Fruit fly (Drosophila melanogaster) whole organism, wandering third instar larva: Measurements from ENCODE around the gene nes.

Experiments
- Abd-B ChIP-seq: fragments of >200 bp; optimal IDR thresholded peaks from 2 replicates; lab custom pipeline; 2017; ENCODE audit warnings: missing biosample characterization, missing genetic modification characterization
- CG9705 ChIP-seq: fragments of 200-800 bp; sonication (Bioruptor generic); optimal IDR thresholded peaks from 2 replicates; lab custom pipeline; 2018; ENCODE audit warnings: missing biosample characterization, mild to moderate bottlenecking, missing genetic modification characterization
- GATAd ChIP-seq: sonication (Bioruptor generic); optimal IDR thresholded peaks from 2 replicates; lab custom pipeline; 2016; ENCODE audit warnings: missing biosample characterization, missing genetic modification characterization
- HLH106 ChIP-seq: fragments of 200-800 bp; optimal IDR thresholded peaks from 3 replicates; lab custom pipeline; 2019; ENCODE audit warnings: missing biosample characterization, mild to moderate bottlenecking, missing genetic modification characterization, moderate library complexity
- Hnf4 ChIP-seq: fragments of 200-800 bp; sonication (Bioruptor generic); optimal IDR thresholded peaks from 2 replicates; lab custom pipeline; 2016; ENCODE audit warnings: missing biosample characterization, mild to moderate bottlenecking, missing genetic modification characterization
- Hr78 ChIP-seq: fragments of >200 bp; optimal IDR thresholded peaks from 2 replicates; lab custom pipeline; 2017; ENCODE audit warnings: missing biosample characterization, missing genetic modification characterization
- Hr83 ChIP-seq: fragments of 200-300 bp; sonication (Bioruptor generic); optimal IDR thresholded peaks from 2 replicates; lab custom pipeline; 2016; ENCODE audit warnings: missing biosample characterization, mild to moderate bottlenecking, missing genetic modification characterization, moderate library complexity; ENCODE audit not compliant: poor library complexity, severe bottlenecking
- Jra ChIP-seq: sonication (Bioruptor generic); optimal IDR thresholded peaks from 2 replicates; lab custom pipeline; 2016; ENCODE audit warnings: missing biosample characterization, missing genetic modification characterization
- Mio ChIP-seq: sonication (Bioruptor generic); optimal IDR thresholded peaks from 2 replicates; lab custom pipeline; 2016; ENCODE audit warnings: missing biosample characterization, missing genetic modification characterization
- Myc ChIP-seq: fragments of >200 bp; optimal IDR thresholded peaks from 2 replicates; lab custom pipeline; 2017
- N ChIP-seq: fragments of >200 bp; optimal IDR thresholded peaks from 2 replicates; lab custom pipeline; 2018; ENCODE audit warnings: missing biosample characterization, missing external identifiers, missing genetic modification characterization
- OdsH ChIP-seq: fragments of 200-800 bp; sonication (Bioruptor generic); optimal IDR thresholded peaks from 2 replicates; lab custom pipeline; 2016; ENCODE audit warnings: missing biosample characterization, mild to moderate bottlenecking, missing genetic modification characterization
- Rel ChIP-seq, 2 experiments: fragments of 200-800 bp; sonication (Bioruptor generic) in 1 of 2; optimal IDR thresholded peaks; 2 replicates in 1 of 2; 3 replicates in 1 of 2; lab custom pipeline; 2016 to 2019; ENCODE audit warnings: mild to moderate bottlenecking in 2 of 2, missing biosample characterization in 2 of 2, missing genetic modification characterization in 2 of 2, moderate library complexity in 1 of 2
- Sp1 ChIP-seq: fragments of 200-800 bp; sonication (Bioruptor generic); optimal IDR thresholded peaks from 3 replicates; lab custom pipeline; 2019; ENCODE audit warnings: missing biosample characterization, mild to moderate bottlenecking, missing genetic modification characterization, moderate library complexity
- br ChIP-seq: fragments of 200-800 bp; sonication (Bioruptor generic); optimal IDR thresholded peaks from 2 replicates; lab custom pipeline; 2016; ENCODE audit warnings: missing biosample characterization, missing genetic modification characterization
- dmrt93B ChIP-seq: fragments of 200-800 bp; sonication (Bioruptor generic); optimal IDR thresholded peaks from 2 replicates; lab custom pipeline; 2018; ENCODE audit warnings: missing biosample characterization, mild to moderate bottlenecking, missing genetic modification characterization
- dsf ChIP-seq: sonication (Bioruptor generic); optimal IDR thresholded peaks from 2 replicates; lab custom pipeline; 2016; ENCODE audit warnings: missing biosample characterization, missing genetic modification characterization, borderline replicate concordance
- ey ChIP-seq: fragments of 200-800 bp; sonication (Bioruptor generic); optimal IDR thresholded peaks from 2 replicates; lab custom pipeline; 2016; ENCODE audit warnings: missing biosample characterization, missing genetic modification characterization
- foxo ChIP-seq, 2 experiments: fragments of 200-800 bp; sonication (Bioruptor generic); optimal IDR thresholded peaks; 2 replicates in 1 of 2; 3 replicates in 1 of 2; lab custom pipeline; 2016 to 2017; ENCODE audit warnings: missing biosample characterization in 2 of 2, missing genetic modification characterization in 2 of 2
- fru ChIP-seq: fragments of 200-800 bp; sonication (Bioruptor generic); optimal IDR thresholded peaks from 3 replicates; lab custom pipeline; 2016; ENCODE audit warnings: missing biosample characterization, mild to moderate bottlenecking, missing genetic modification characterization
- h ChIP-seq: fragments of 200-800 bp; sonication (Bioruptor generic); optimal IDR thresholded peaks from 3 replicates; lab custom pipeline; 2016; ENCODE audit warnings: missing biosample characterization, mild to moderate bottlenecking, missing genetic modification characterization
- pan ChIP-seq: fragments of >200 bp; optimal IDR thresholded peaks from 2 replicates; lab custom pipeline; 2017
- psq ChIP-seq: fragments of 200-800 bp; sonication (Bioruptor generic); optimal IDR thresholded peaks from 3 replicates; lab custom pipeline; 2017; ENCODE audit warnings: missing biosample characterization, mild to moderate bottlenecking, missing genetic modification characterization, moderate library complexity
- rgr ChIP-seq: fragments of 200-800 bp; sonication (Bioruptor generic); optimal IDR thresholded peaks from 3 replicates; lab custom pipeline; 2016; ENCODE audit warnings: missing biosample characterization, mild to moderate bottlenecking, missing genetic modification characterization
- sage ChIP-seq: fragments of 200-800 bp; sonication (Bioruptor generic); optimal IDR thresholded peaks from 2 replicates; lab custom pipeline; 2016; ENCODE audit warnings: missing biosample characterization, mild to moderate bottlenecking, missing genetic modification characterization
- sv ChIP-seq: fragments of 200-800 bp; sonication (Bioruptor generic); optimal IDR thresholded peaks from 3 replicates; lab custom pipeline; 2016; ENCODE audit warnings: missing biosample characterization, missing genetic modification characterization
- woc ChIP-seq: sonication (Bioruptor generic); optimal IDR thresholded peaks from 2 replicates; lab custom pipeline; 2016; ENCODE audit warnings: missing biosample characterization, mild to moderate bottlenecking, missing genetic modification characterization

Gene nes

dm6 chr3L:19263480-19264140 is 3.1 kb upstream of the nes start, which contains the start of the genes CG42374 and Mettl5:
Gene CG42374 (plus strand): TSS chr3L:19263766.
Gene Mettl5 (plus strand): TSS chr3L:19263766.
- TF ChIP-seq sv: no peak
- TF ChIP-seq fru (GFP tag; lab: Kevin White, UChicago): peak; percentile 24
- peak; percentile 15 for TF ChIP-seq HLH106 (tag; lab: Kevin White, UChicago)
- TF ChIP-seq OdsH (GFP tag; lab: Kevin White, UChicago): peak; percentile 31
- peak; percentile 17 for TF ChIP-seq sage (GFP tag; lab: Kevin White, UChicago)
- TF ChIP-seq Jra: no peak

- TF ChIP-seq br (GFP tag; lab: Kevin White, UChicago): no peak
- no peak for TF ChIP-seq ey
- TF ChIP-seq Sp1 (GFP tag; lab: Kevin White, UChicago): no peak
- TF ChIP-seq dmrt93B: no peak
- TF ChIP-seq psq (GFP tag; lab: Kevin White, UChicago): no peak
Measured at dm6 chr3L:19261720-19262119, 1.2 kb upstream of the nes start.

- no peak for TF ChIP-seq N
- peak; percentile 40 for TF ChIP-seq Myc (lab: Kevin White, UChicago)
- TF ChIP-seq HLH106 (tag; lab: Kevin White, UChicago): peak; percentile 22
- peak; percentile 20 for TF ChIP-seq woc (GFP tag; lab: Kevin White, UChicago)
- TF ChIP-seq, all 38 proteins: peak for 3
Measured at dm6 chr3L:19261213-19261612, 734 bp upstream of the nes start, which contains the start of gene Bet1. Gene Bet1 (plus strand): TSS chr3L:19261394.

- TF ChIP-seq Mio (GFP tag; lab: Kevin White, UChicago) (no peak), Hr78 (GFP tag; lab: Kevin White, UChicago) (no peak), ey (no peak), N (no peak), Hr83 (GFP tag; lab: Kevin White, UChicago) (no peak), Rel (GFP tag; optimal IDR thresholded peaks at IDR 0.05; lab: Kevin White, UChicago) (no peak), Rel (tag; optimal IDR thresholded peaks at IDR 0.05; lab: Kevin White, UChicago) (no peak), dsf (GFP tag; lab: Kevin White, UChicago) (no peak), Myc (lab: Kevin White, UChicago) (no peak), Abd-B (GFP tag; lab: Kevin White, UChicago) (no peak), sv (no peak)
Measured at dm6 chr3L:19258199-19258598, 2.3 kb downstream of the nes start.

- peak in 1 of 2 experiments; percentile 72 for TF ChIP-seq foxo (GFP tag; optimal IDR thresholded peaks at IDR 0.05; lab: Kevin White, UChicago)
- TF ChIP-seq dsf (GFP tag; lab: Kevin White, UChicago): peak; percentile 45
- peak; percentile 54 for TF ChIP-seq psq (GFP tag; lab: Kevin White, UChicago)
- peak; percentile 64 for TF ChIP-seq ey
- peak; percentile 98 for TF ChIP-seq Myc (lab: Kevin White, UChicago)
- peak; percentile 80 for TF ChIP-seq br (GFP tag; lab: Kevin White, UChicago)
- TF ChIP-seq GATAd (GFP tag; lab: Kevin White, UChicago): no peak
- TF ChIP-seq sv: peak; percentile 57
- TF ChIP-seq woc (GFP tag; lab: Kevin White, UChicago): peak; percentile 90
- peak; percentile 30 for TF ChIP-seq Mio (GFP tag; lab: Kevin White, UChicago)
- TF ChIP-seq CG9705 (GFP tag; lab: Kevin White, UChicago): peak; percentile 1
- TF ChIP-seq Hr83 (GFP tag; lab: Kevin White, UChicago): peak; percentile 36
- TF ChIP-seq dmrt93B: no peak
- peak; percentile 74 for TF ChIP-seq Jra
- no peak for TF ChIP-seq Hr78 (GFP tag; lab: Kevin White, UChicago)
- TF ChIP-seq sage (GFP tag; lab: Kevin White, UChicago): no peak
- peak; percentile 78 for TF ChIP-seq h (GFP tag; lab: Kevin White, UChicago)
- peak; percentile 77 for TF ChIP-seq rgr (GFP tag; lab: Kevin White, UChicago)
- peak; percentile 75 for TF ChIP-seq Hnf4 (GFP tag; lab: Kevin White, UChicago)
- TF ChIP-seq HLH106 (tag; lab: Kevin White, UChicago): peak; percentile 62
- TF ChIP-seq OdsH (GFP tag; lab: Kevin White, UChicago): peak; percentile 66
- TF ChIP-seq fru (GFP tag; lab: Kevin White, UChicago): peak; percentile 66
- TF ChIP-seq pan (lab: Kevin White, UChicago): no peak
Measured at dm6 chr3L:19254715-19255428, 5.6 kb downstream of the nes start, which contains the start of the genes mRpL21 and rept. Gene mRpL21 (minus strand): TSS chr3L:19255061. Gene rept (plus strand): TSS chr3L:19255340.
